Worm (Caenorhabditis elegans) whole organism, L4 larva: ENCODE results near the gene C27A2.8.
A peak's percentile ranks its signal among the peaks of the same experiment; 100 is the strongest.

Experiments used
- F37D6.2 ChIP-seq: sonication (generic microtip); optimal IDR thresholded peaks from 2 replicates; lab custom pipeline; 2016; ENCODE audit warnings: mild to moderate bottlenecking, missing genetic modification characterization, missing compliant biosample characterization
- F49E8.2 ChIP-seq: sonication (generic microtip); optimal IDR thresholded peaks from 2 replicates; lab custom pipeline; 2016; ENCODE audit warnings: missing compliant biosample characterization, mild to moderate bottlenecking, missing genetic modification characterization, borderline replicate concordance
- R02D3.7 ChIP-seq: fragments of 150-350 bp; sonication (generic microtip); optimal IDR thresholded peaks from 3 replicates; lab custom pipeline; 2014; ENCODE audit warnings: missing biosample characterization, missing genetic modification characterization
- Y75B8A.6 ChIP-seq: fragments of 200-800 bp; sonication (Bioruptor generic); IDR thresholded peaks from 2 replicates; pipeline ENCODE4 v1.3.6; 2022; ENCODE audit warnings: missing genetic modification reagents, missing genetic modification characterization, missing compliant biosample characterization
- ZK546.5 ChIP-seq, 2 experiments: sonication (generic microtip); optimal IDR thresholded peaks; 2 replicates each; lab custom pipeline; 2017; ENCODE audit warnings: missing biosample characterization in 2 of 2, missing genetic modification characterization in 2 of 2
- aha-1 ChIP-seq: fragments of 150-350 bp; peaks from one replicate; lab custom pipeline; 2014; ENCODE audit warnings: missing biosample characterization, missing genetic modification characterization
- arid-1 ChIP-seq: fragments of 200-800 bp; sonication (Bioruptor generic); conservative IDR thresholded peaks from 2 replicates; pipeline ENCODE4 v1.3.6; 2022; ENCODE audit warnings: missing genetic modification reagents, missing genetic modification characterization, missing compliant biosample characterization
- ceh-28 ChIP-seq: fragments of 150-350 bp; optimal IDR thresholded peaks from 2 replicates; lab custom pipeline; 2014; ENCODE audit warnings: missing biosample characterization, missing genetic modification reagents, missing genetic modification characterization
- ceh-32 ChIP-seq: sonication (generic microtip); optimal IDR thresholded peaks from 2 replicates; lab custom pipeline; 2016; ENCODE audit warnings: mild to moderate bottlenecking, missing genetic modification characterization, missing compliant biosample characterization; ENCODE audit not compliant: poor library complexity
- ctbp-1 ChIP-seq: fragments of 200-800 bp; sonication (Bioruptor generic); IDR thresholded peaks from 2 replicates; pipeline ENCODE4 v1.3.6; 2022; ENCODE audit warnings: missing genetic modification reagents, missing genetic modification characterization, missing compliant biosample characterization
- daf-19 ChIP-seq: fragments of 200-800 bp; sonication (Bioruptor generic); conservative IDR thresholded peaks from 2 replicates; pipeline ENCODE4 v1.3.6; 2022; ENCODE audit warnings: missing genetic modification characterization, missing compliant biosample characterization
- daf-8 ChIP-seq: fragments of 200-800 bp; sonication (Bioruptor generic); IDR thresholded peaks from 2 replicates; pipeline ENCODE4 v1.3.6; 2022; ENCODE audit warnings: missing genetic modification characterization, missing compliant biosample characterization
- dmd-6 ChIP-seq: fragments of 200-800 bp; sonication (Bioruptor generic); IDR thresholded peaks from 2 replicates; pipeline ENCODE4 v1.3.6; 2022; ENCODE audit warnings: missing genetic modification reagents, missing genetic modification characterization, missing compliant biosample characterization
- dmd-8 ChIP-seq: fragments of 200-800 bp; sonication (Bioruptor generic); IDR thresholded peaks from 2 replicates; pipeline ENCODE4 v1.3.6; 2022; ENCODE audit warnings: missing genetic modification characterization, missing compliant biosample characterization
- dmd-9 ChIP-seq: fragments of 200-800 bp; sonication (Bioruptor generic); IDR thresholded peaks from 2 replicates; pipeline ENCODE4 v1.3.6; 2022; ENCODE audit warnings: missing genetic modification reagents, missing genetic modification characterization, missing compliant biosample characterization
- duxl-1 ChIP-seq: sonication (generic microtip); optimal IDR thresholded peaks from 2 replicates; lab custom pipeline; 2016; ENCODE audit warnings: mild to moderate bottlenecking, missing genetic modification characterization, moderate library complexity, missing compliant biosample characterization; ENCODE audit not compliant: poor library complexity
- fkh-10 ChIP-seq: fragments of 150-350 bp; optimal IDR thresholded peaks from 2 replicates; lab custom pipeline; 2014; ENCODE audit warnings: missing biosample characterization, missing genetic modification reagents, missing genetic modification characterization
- fos-1 ChIP-seq: fragments of 150-350 bp; optimal IDR thresholded peaks from 2 replicates; lab custom pipeline; 2014; ENCODE audit warnings: missing biosample characterization, missing genetic modification characterization
- gei-8 ChIP-seq: fragments of 200-800 bp; sonication (Bioruptor generic); optimal IDR thresholded peaks from 2 replicates; lab custom pipeline; 2018; ENCODE audit warnings: mild to moderate bottlenecking, missing genetic modification characterization, missing compliant biosample characterization
- hif-1 ChIP-seq, 2 experiments: sonication (generic microtip); optimal IDR thresholded peaks; 2 replicates each; lab custom pipeline; 2016 to 2017; ENCODE audit warnings: missing compliant biosample characterization in 2 of 2, missing genetic modification characterization in 2 of 2, missing genetic modification reagents in 2 of 2, missing genotype in 2 of 2, mild to moderate bottlenecking in 1 of 2
- hlh-30 ChIP-seq: sonication (generic microtip); optimal IDR thresholded peaks from 2 replicates; lab custom pipeline; 2017; ENCODE audit warnings: antibody characterized with exemption, mild to moderate bottlenecking, missing genetic modification characterization, missing compliant biosample characterization; ENCODE audit not compliant: insufficient read depth
- jun-1 ChIP-seq: fragments of 150-350 bp; optimal IDR thresholded peaks from 2 replicates; lab custom pipeline; 2014; ENCODE audit warnings: missing biosample characterization, missing genetic modification reagents, missing genetic modification characterization
- lin-13 ChIP-seq: fragments of 150-350 bp; optimal IDR thresholded peaks from 2 replicates; lab custom pipeline; 2014; ENCODE audit warnings: missing biosample characterization, missing genetic modification reagents, missing genetic modification characterization
- lin-39 ChIP-seq: fragments of 150-350 bp; optimal IDR thresholded peaks from 2 replicates; lab custom pipeline; 2014; ENCODE audit warnings: missing biosample characterization, missing genetic modification reagents, missing genetic modification characterization
- lir-3 ChIP-seq: sonication (generic microtip); optimal IDR thresholded peaks from 2 replicates; lab custom pipeline; 2016; ENCODE audit warnings: mild to moderate bottlenecking, missing genetic modification characterization, missing compliant biosample characterization
- lsy-2 ChIP-seq, 2 experiments: fragments of 150-350 bp in 1 of 2; sonication (generic microtip) in 1 of 2; optimal IDR thresholded peaks; 2 replicates each; lab custom pipeline; 2014 to 2017; ENCODE audit warnings: missing biosample characterization in 2 of 2, missing genetic modification characterization in 2 of 2
- madf-5 ChIP-seq, 2 experiments: fragments of 200-800 bp; sonication (Bioruptor generic); IDR thresholded peaks; 2 replicates each; pipeline ENCODE4 v1.3.6; 2022; ENCODE audit warnings: missing compliant biosample characterization in 2 of 2, missing genetic modification characterization in 2 of 2
- mdl-1 ChIP-seq, 2 experiments: fragments of 150-350 bp in 1 of 2; sonication (generic microtip) in 1 of 2; optimal IDR thresholded peaks; 2 replicates each; lab custom pipeline; 2014 to 2017; ENCODE audit warnings: missing biosample characterization in 2 of 2, missing genetic modification characterization in 2 of 2
- mep-1 ChIP-seq: fragments of 150-350 bp; sonication (generic microtip); optimal IDR thresholded peaks from 3 replicates; lab custom pipeline; 2014; ENCODE audit warnings: missing biosample characterization, missing genetic modification characterization
- mes-2 ChIP-seq: sonication (generic microtip); optimal IDR thresholded peaks from 2 replicates; lab custom pipeline; 2016; ENCODE audit warnings: missing genotype, mild to moderate bottlenecking, missing genetic modification characterization, missing compliant biosample characterization; ENCODE audit not compliant: poor library complexity, severe bottlenecking
- mxl-2 ChIP-seq: fragments of 200-800 bp; sonication (Bioruptor generic); conservative IDR thresholded peaks from 2 replicates; pipeline ENCODE4 v1.3.6; 2022; ENCODE audit warnings: missing genetic modification reagents, missing genetic modification characterization, missing compliant biosample characterization
- nhr-11 ChIP-seq: fragments of 150-350 bp; optimal IDR thresholded peaks from 2 replicates; lab custom pipeline; 2014; ENCODE audit warnings: missing biosample characterization, missing genetic modification characterization
- nhr-25 ChIP-seq: sonication (generic microtip); optimal IDR thresholded peaks from 2 replicates; lab custom pipeline; 2017; ENCODE audit warnings: missing genetic modification characterization, mild to moderate bottlenecking, missing compliant biosample characterization, antibody characterized with exemption, moderate library complexity, borderline replicate concordance; ENCODE audit not compliant: insufficient read depth
- nhr-28 ChIP-seq: fragments of 150-350 bp; optimal IDR thresholded peaks from 2 replicates; lab custom pipeline; 2014; ENCODE audit warnings: missing biosample characterization, missing genetic modification characterization
- nhr-48 ChIP-seq: sonication (generic microtip); optimal IDR thresholded peaks from 2 replicates; lab custom pipeline; 2016; ENCODE audit warnings: mild to moderate bottlenecking, missing genetic modification characterization, missing compliant biosample characterization
- nhr-6 ChIP-seq: fragments of 150-350 bp; optimal IDR thresholded peaks from 2 replicates; lab custom pipeline; 2014; ENCODE audit warnings: missing biosample characterization, missing genetic modification characterization
- nhr-76 ChIP-seq: fragments of 150-350 bp; optimal IDR thresholded peaks from 2 replicates; lab custom pipeline; 2014; ENCODE audit warnings: missing biosample characterization, missing genetic modification characterization
- set-16 ChIP-seq: fragments of 200-800 bp; sonication (Bioruptor generic); IDR thresholded peaks from 2 replicates; pipeline ENCODE4 v1.3.6; 2022; ENCODE audit warnings: missing genetic modification reagents, missing genetic modification characterization, missing compliant biosample characterization
- snpc-1.2 ChIP-seq: fragments of 200-800 bp; sonication (Bioruptor generic); IDR thresholded peaks from 2 replicates; pipeline ENCODE4 v1.3.6; 2022; ENCODE audit warnings: missing genetic modification reagents, missing genetic modification characterization, missing compliant biosample characterization
- snpc-4 ChIP-seq: fragments of 150-350 bp; optimal IDR thresholded peaks from 2 replicates; lab custom pipeline; 2014; ENCODE audit warnings: missing biosample characterization, missing genetic modification characterization
- spr-3 ChIP-seq: fragments of 200-800 bp; sonication (Bioruptor generic); optimal IDR thresholded peaks from 2 replicates; lab custom pipeline; 2018; ENCODE audit warnings: mild to moderate bottlenecking, missing genetic modification characterization, missing compliant biosample characterization
- unc-130 ChIP-seq: sonication (generic microtip); optimal IDR thresholded peaks from 2 replicates; lab custom pipeline; 2016; ENCODE audit warnings: missing genetic modification reagents, missing genetic modification characterization, missing compliant biosample characterization
- zfp-2 ChIP-seq: sonication (generic microtip); optimal IDR thresholded peaks from 2 replicates; lab custom pipeline; 2016; ENCODE audit warnings: mild to moderate bottlenecking, missing genetic modification characterization, missing compliant biosample characterization
- zfp-3 ChIP-seq: fragments of 200-800 bp; sonication (Bioruptor generic); conservative IDR thresholded peaks from 2 replicates; pipeline ENCODE4 v1.3.6; 2022; ENCODE audit warnings: missing genetic modification reagents, missing genetic modification characterization, missing compliant biosample characterization

Gene C27A2.8

DNA sequence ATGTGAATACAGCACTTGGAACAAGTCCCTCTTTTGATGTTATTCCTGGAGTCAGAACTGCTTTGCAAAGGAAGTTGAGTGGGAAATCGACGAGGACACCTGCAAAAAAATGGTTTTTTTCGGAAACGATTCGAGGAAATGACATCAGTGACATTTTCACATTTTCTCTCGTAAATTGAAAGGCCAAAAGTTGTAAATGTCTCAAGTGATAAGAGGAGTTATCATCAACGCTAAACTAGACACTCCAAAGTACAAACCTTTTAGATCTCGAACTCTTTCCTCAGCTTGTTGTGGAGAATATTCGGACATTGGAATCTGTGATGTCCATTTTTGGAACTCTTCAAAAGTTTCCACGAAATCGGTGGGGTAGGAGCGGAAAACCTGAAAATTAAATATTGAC is 16.4 kb upstream of the C27A2.8 start:
- no peak for TF ChIP-seq F49E8.2 (tag; lab: Kevin White, UChicago)
- no peak for TF ChIP-seq snpc-4 (tag; lab: Kevin White, UChicago)
- no peak for TF ChIP-seq mxl-2 (GFP tag; lab: Robert Waterston, UW)
- no peak for TF ChIP-seq R02D3.7 (tag; lab: Kevin White, UChicago)
- TF ChIP-seq duxl-1: no peak
- TF ChIP-seq daf-8 (GFP tag; lab: Robert Waterston, UW): no peak
- TF ChIP-seq nhr-48: no peak
- peak; percentile 25; the same call in 1 of the 2 replicates for TF ChIP-seq dmd-6 (GFP tag; lab: Robert Waterston, UW)
- TF ChIP-seq zfp-3 (GFP tag; lab: Robert Waterston, UW): no peak
- TF ChIP-seq ceh-28 (tag; lab: Kevin White, UChicago): no peak
- TF ChIP-seq nhr-28 (tag; lab: Kevin White, UChicago): peak; percentile 39
- no peak for TF ChIP-seq gei-8 (GFP tag; lab: Kevin White, UChicago)
- TF ChIP-seq nhr-25 (tag; lab: Kevin White, UChicago): no peak
- no peak for TF ChIP-seq lin-13 (GFP tag; lab: Kevin White, UChicago)
- TF ChIP-seq dmd-9 (GFP tag; lab: Robert Waterston, UW): no peak
- no peak for TF ChIP-seq spr-3

DNA sequence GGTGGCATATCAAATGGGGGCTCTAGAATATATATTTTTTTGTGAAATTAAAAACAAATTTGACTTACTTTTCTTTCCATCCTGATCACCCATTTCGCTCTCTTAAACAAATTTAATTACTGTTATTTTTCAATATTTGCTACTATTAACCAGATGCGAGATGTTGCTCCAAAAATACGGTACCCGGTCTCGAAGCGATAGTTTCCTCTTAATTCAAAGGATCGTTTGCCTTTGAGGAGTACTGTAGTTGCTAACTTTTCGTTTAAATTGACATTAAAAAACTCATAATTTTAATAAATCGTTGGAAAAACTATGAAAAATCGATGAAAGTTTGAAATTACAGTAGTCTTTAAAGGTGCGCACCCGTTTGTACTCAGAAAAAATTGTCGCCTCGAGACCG is 15.5 kb upstream of the C27A2.8 start, which contains the start of gene C04G6.4:
C04G6.4 (minus strand) TSS at position 101 of the 400 bp plus-strand sequence.
- TF ChIP-seq arid-1 (GFP tag; lab: Robert Waterston, UW) (no peak), ceh-32 (tag; lab: Kevin White, UChicago) (no peak), fkh-10 (GFP tag; lab: Kevin White, UChicago) (no peak), ctbp-1 (no peak), mep-1 (tag; lab: Kevin White, UChicago) (no peak), Y75B8A.6 (GFP tag; lab: Robert Waterston, UW) (no peak), F37D6.2 (no peak), ZK546.5 (tag; optimal IDR thresholded peaks at IDR 0.05; lab: Kevin White, UChicago) (no peak), fos-1 (tag; lab: Kevin White, UChicago) (no peak), hif-1 (tag; optimal IDR thresholded peaks at IDR 0.05; lab: Kevin White, UChicago) (no peak), duxl-1 (no peak), set-16 (GFP tag; lab: Robert Waterston, UW) (no peak), lir-3 (tag; lab: Kevin White, UChicago) (no peak), nhr-76 (tag; lab: Kevin White, UChicago) (no peak), mdl-1 (tag; optimal IDR thresholded peaks at IDR 0.05; lab: Kevin White, UChicago) (no peak), jun-1 (tag; lab: Kevin White, UChicago) (no peak), dmd-8 (GFP tag; lab: Robert Waterston, UW) (no peak)
- TF ChIP-seq, all 104 proteins: peak for 0

DNA sequence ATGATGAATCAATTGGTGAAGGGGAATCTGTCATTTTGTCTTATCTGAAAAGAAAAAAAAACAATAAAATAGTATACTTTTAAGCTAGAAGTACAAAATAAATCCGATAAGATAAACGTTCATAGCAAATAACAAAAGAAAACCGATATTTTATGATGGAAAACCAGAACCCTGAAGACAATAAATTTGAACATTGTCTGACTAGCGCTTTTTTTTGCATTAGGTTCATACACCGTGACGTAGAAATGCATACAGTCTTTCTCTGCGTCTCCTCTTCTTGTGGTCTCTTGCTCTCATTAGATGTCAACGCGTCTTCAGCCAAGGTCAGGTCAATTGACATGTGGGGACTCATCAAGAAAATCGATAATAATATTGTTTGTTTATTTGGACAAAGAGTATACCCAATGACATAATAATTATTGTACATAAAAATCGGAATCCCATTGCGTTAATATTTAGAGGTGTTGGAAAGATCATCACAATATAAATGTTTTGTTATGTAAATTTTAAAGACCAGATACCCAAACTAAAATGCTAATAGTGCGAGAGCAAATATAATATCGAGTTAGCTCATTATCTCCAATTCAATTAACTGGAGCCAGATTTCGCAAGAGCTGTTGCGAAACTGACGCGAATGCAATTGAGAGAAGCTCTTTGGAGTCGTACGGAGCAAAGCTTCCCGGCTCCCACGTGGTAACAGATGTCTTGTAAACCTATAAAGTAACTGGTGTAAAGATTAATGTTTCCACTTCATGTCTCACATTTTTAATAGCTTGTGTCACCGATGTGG is 13.5 kb upstream of the C27A2.8 start, which contains the start of gene dsh-2:
dsh-2 (minus strand) TSS at position 51 of the 790 bp plus-strand sequence.
- TF ChIP-seq zfp-2 (tag; lab: Kevin White, UChicago) (no peak), F37D6.2 (no peak), nhr-6 (peak; percentile 57), snpc-1.2 (no peak), mes-2 (tag; lab: Kevin White, UChicago) (peak; percentile 85), lsy-2 (tag; optimal IDR thresholded peaks at IDR 0.05; lab: Kevin White, UChicago) (peak in 1 of 2 experiments; percentile 73), lin-39 (tag; lab: Kevin White, UChicago) (no peak), ZK546.5 (tag; optimal IDR thresholded peaks at IDR 0.05; lab: Kevin White, UChicago) (no peak), ceh-32 (tag; lab: Kevin White, UChicago) (no peak), lir-3 (tag; lab: Kevin White, UChicago) (no peak), nhr-48 (no peak), madf-5 (GFP tag; IDR thresholded peaks at IDR 0.05; lab: Robert Waterston, UW) (no peak), F49E8.2 (tag; lab: Kevin White, UChicago) (no peak), nhr-25 (tag; lab: Kevin White, UChicago) (no peak), daf-19 (no peak), hlh-30 (tag; lab: Kevin White, UChicago) (peak; percentile 84), nhr-11 (tag; lab: Kevin White, UChicago) (no peak), aha-1 (peak; percentile 27), dmd-9 (GFP tag; lab: Robert Waterston, UW) (no peak), unc-130 (GFP tag; lab: Kevin White, UChicago) (peak; percentile 27), arid-1 (GFP tag; lab: Robert Waterston, UW) (no peak), mep-1 (tag; lab: Kevin White, UChicago) (no peak)
